Worm (Caenorhabditis elegans) whole organism, L2 larva: Measurements from ENCODE around the gene C16C8.14.

Experiments
- Y55F3AM.14 ChIP-seq: fragments of 200-800 bp; sonication (Bioruptor generic); optimal IDR thresholded peaks from 2 replicates; lab custom pipeline; 2018; ENCODE audit warnings: mild to moderate bottlenecking, missing genetic modification characterization, missing compliant biosample characterization
- aly-2 ChIP-seq: fragments of 150-350 bp; optimal IDR thresholded peaks from 2 replicates; lab custom pipeline; 2014; ENCODE audit warnings: missing biosample characterization, missing genetic modification characterization
- ama-1 ChIP-seq: fragments of 150-350 bp; optimal IDR thresholded peaks from 2 replicates; lab custom pipeline; 2018; ENCODE audit warnings: inconsistent platforms
- blmp-1 ChIP-seq: sonication (generic microtip); optimal IDR thresholded peaks from 2 replicates; lab custom pipeline; 2017; ENCODE audit warnings: missing genetic modification characterization, mild to moderate bottlenecking, missing compliant biosample characterization, antibody characterized with exemption, moderate library complexity; ENCODE audit not compliant: insufficient read depth
- ceh-16 ChIP-seq: fragments of 150-350 bp; optimal IDR thresholded peaks from 2 replicates; lab custom pipeline; 2014; ENCODE audit warnings: missing biosample characterization, missing genetic modification characterization
- ceh-82 ChIP-seq: fragments of 150-350 bp; optimal IDR thresholded peaks from 2 replicates; lab custom pipeline; 2014; ENCODE audit warnings: missing biosample characterization, missing genetic modification characterization
- crh-2 ChIP-seq: sonication (generic microtip); optimal IDR thresholded peaks from 2 replicates; lab custom pipeline; 2017; ENCODE audit warnings: missing biosample characterization, missing genetic modification characterization
- dmd-4 ChIP-seq: sonication (generic microtip); optimal IDR thresholded peaks from 2 replicates; lab custom pipeline; 2017; ENCODE audit warnings: missing biosample characterization, missing genetic modification characterization
- egl-27 ChIP-seq: sonication (generic microtip); optimal IDR thresholded peaks from 3 replicates; lab custom pipeline; 2017; ENCODE audit warnings: missing biosample characterization, missing genetic modification reagents, missing genetic modification characterization
- elt-1 ChIP-seq: fragments of 150-350 bp; optimal IDR thresholded peaks from 2 replicates; lab custom pipeline; 2014; ENCODE audit warnings: missing biosample characterization, missing genetic modification characterization
- elt-3 ChIP-seq: sonication (generic microtip); optimal IDR thresholded peaks from 2 replicates; lab custom pipeline; 2017; ENCODE audit warnings: missing biosample characterization, missing genetic modification characterization
- fos-1 ChIP-seq: fragments of 150-350 bp; optimal IDR thresholded peaks from 2 replicates; lab custom pipeline; 2014; ENCODE audit warnings: missing biosample characterization, missing genetic modification characterization
- gmeb-1 ChIP-seq: fragments of 150-350 bp; optimal IDR thresholded peaks from 2 replicates; lab custom pipeline; 2014; ENCODE audit warnings: missing biosample characterization, missing genetic modification characterization
- lin-11 ChIP-seq: fragments of 150-350 bp; sonication (generic microtip); optimal IDR thresholded peaks from 2 replicates; lab custom pipeline; 2014; ENCODE audit warnings: missing biosample characterization, missing genetic modification characterization, inconsistent platforms, mixed read lengths
- lin-13 ChIP-seq: fragments of 150-350 bp; optimal IDR thresholded peaks from 2 replicates; lab custom pipeline; 2014; ENCODE audit warnings: missing biosample characterization, missing genetic modification reagents, missing genetic modification characterization
- lsy-2 ChIP-seq, 2 experiments: fragments of 150-350 bp in 1 of 2; sonication (generic microtip) in 1 of 2; optimal IDR thresholded peaks; 2 replicates each; lab custom pipeline; 2014 to 2017; ENCODE audit warnings: missing biosample characterization in 2 of 2, missing genetic modification characterization in 2 of 2
- mab-5 ChIP-seq: fragments of 150-350 bp; optimal IDR thresholded peaks from 2 replicates; lab custom pipeline; 2014; ENCODE audit warnings: missing biosample characterization, missing genetic modification characterization
- mdl-1 ChIP-seq, 2 experiments: fragments of 150-350 bp in 1 of 2; sonication (generic microtip) in 1 of 2; optimal IDR thresholded peaks; 2 replicates each; lab custom pipeline; 2017; ENCODE audit warnings: missing biosample characterization in 2 of 2, missing genetic modification characterization in 2 of 2
- nhr-11 ChIP-seq: fragments of 150-350 bp; optimal IDR thresholded peaks from 2 replicates; lab custom pipeline; 2014; ENCODE audit warnings: missing biosample characterization, missing genetic modification characterization
- nhr-12 ChIP-seq: fragments of 150-350 bp; optimal IDR thresholded peaks from 2 replicates; lab custom pipeline; 2014; ENCODE audit warnings: missing biosample characterization, missing genetic modification characterization
- nhr-129 ChIP-seq: fragments of 150-350 bp; optimal IDR thresholded peaks from 2 replicates; lab custom pipeline; 2014; ENCODE audit warnings: missing biosample characterization, missing genetic modification characterization
- nhr-21 ChIP-seq: fragments of 150-350 bp; optimal IDR thresholded peaks from 2 replicates; lab custom pipeline; 2014; ENCODE audit warnings: missing biosample characterization, missing genetic modification characterization
- nhr-23 ChIP-seq: fragments of 150-350 bp; optimal IDR thresholded peaks from 2 replicates; lab custom pipeline; 2014; ENCODE audit warnings: missing biosample characterization, missing genetic modification reagents, missing genetic modification characterization
- nhr-25 ChIP-seq: fragments of 150-350 bp; sonication (generic microtip); optimal IDR thresholded peaks from 3 replicates; lab custom pipeline; 2014; ENCODE audit warnings: missing biosample characterization, missing genetic modification characterization
- nhr-6 ChIP-seq: fragments of 150-350 bp; optimal IDR thresholded peaks from 2 replicates; lab custom pipeline; 2014; ENCODE audit warnings: missing biosample characterization, missing genetic modification characterization
- nhr-77 ChIP-seq: fragments of 150-350 bp; optimal IDR thresholded peaks from 2 replicates; lab custom pipeline; 2014; ENCODE audit warnings: missing biosample characterization, missing genetic modification characterization
- peb-1 ChIP-seq: fragments of 150-350 bp; optimal IDR thresholded peaks from 2 replicates; lab custom pipeline; 2014; ENCODE audit warnings: missing biosample characterization, missing genetic modification characterization
- sem-4 ChIP-seq: fragments of 150-350 bp; optimal IDR thresholded peaks from 2 replicates; lab custom pipeline; 2014; ENCODE audit warnings: missing biosample characterization, missing genetic modification reagents, missing genetic modification characterization
- skn-1 ChIP-seq: sonication (generic microtip); optimal IDR thresholded peaks from 2 replicates; lab custom pipeline; 2017; ENCODE audit warnings: missing biosample characterization, missing genetic modification characterization
- sma-3 ChIP-seq: sonication (generic microtip); optimal IDR thresholded peaks from 2 replicates; lab custom pipeline; 2016; ENCODE audit warnings: missing genetic modification reagents, missing genetic modification characterization, missing compliant biosample characterization
- sma-9 ChIP-seq, 2 experiments: fragments of 150-350 bp in 1 of 2; sonication (generic microtip) in 1 of 2; optimal IDR thresholded peaks; 2 replicates each; lab custom pipeline; 2014 to 2016; ENCODE audit warnings: missing genetic modification characterization in 2 of 2, mild to moderate bottlenecking in 1 of 2, missing biosample characterization in 1 of 2, missing compliant biosample characterization in 1 of 2, missing genetic modification reagents in 1 of 2, moderate library complexity in 1 of 2
- snpc-4 ChIP-seq: fragments of 150-350 bp; optimal IDR thresholded peaks from 2 replicates; lab custom pipeline; 2014; ENCODE audit warnings: missing biosample characterization, missing genetic modification characterization
- unc-39 ChIP-seq: fragments of 150-350 bp; optimal IDR thresholded peaks from 2 replicates; lab custom pipeline; 2014; ENCODE audit warnings: missing biosample characterization, missing genetic modification characterization
- unc-55 ChIP-seq: fragments of 150-350 bp; sonication (generic microtip); optimal IDR thresholded peaks from 3 replicates; lab custom pipeline; 2014; ENCODE audit warnings: missing biosample characterization, missing genetic modification reagents, missing genetic modification characterization
- unc-62 ChIP-seq: fragments of 150-350 bp; optimal IDR thresholded peaks from 2 replicates; lab custom pipeline; 2014; ENCODE audit warnings: missing biosample characterization, missing genetic modification reagents, missing genetic modification characterization
- ztf-1 ChIP-seq: fragments of 200-800 bp; sonication (Bioruptor generic); conservative IDR thresholded peaks from 2 replicates; pipeline ENCODE4 v1.3.6; 2022; ENCODE audit warnings: missing genetic modification characterization, missing compliant biosample characterization
- ztf-4 ChIP-seq: fragments of 150-350 bp; optimal IDR thresholded peaks from 2 replicates; lab custom pipeline; 2014; ENCODE audit warnings: missing biosample characterization, missing genetic modification characterization

Gene C16C8.14

ce11 chrII:3434893-3435503 lies 14.6 kb upstream of the C16C8.14 start:
- no peak for TF ChIP-seq elt-1 (tag; lab: Kevin White, UChicago)
- peak; percentile 67 for TF ChIP-seq snpc-4 (tag; lab: Kevin White, UChicago)
- peak; percentile 26 for TF ChIP-seq nhr-25

ce11 chrII:3436412-3436811 lies 13.2 kb upstream of the C16C8.14 start, which contains the start of gene skpo-2:
skpo-2 (minus strand) TSS chrII:3436512.
- TF ChIP-seq nhr-12 (tag; lab: Kevin White, UChicago) (no peak), aly-2 (tag; lab: Kevin White, UChicago) (no peak), ceh-82 (tag; lab: Kevin White, UChicago) (no peak), unc-62 (no peak), unc-39 (tag; lab: Kevin White, UChicago) (no peak), dmd-4 (tag; lab: Kevin White, UChicago) (no peak), skn-1 (tag; lab: Kevin White, UChicago) (no peak), nhr-6 (tag; lab: Kevin White, UChicago) (no peak), elt-3 (tag; lab: Kevin White, UChicago) (no peak), nhr-77 (no peak), ama-1 (no peak), nhr-21 (no peak), ceh-16 (tag; lab: Kevin White, UChicago) (no peak), sma-9 (GFP tag; optimal IDR thresholded peaks at IDR 0.05; lab: Kevin White, UChicago) (no peak), sma-9 (tag; optimal IDR thresholded peaks at IDR 0.05; lab: Kevin White, UChicago) (no peak), ztf-1 (no peak), fos-1 (tag; lab: Kevin White, UChicago) (no peak)

DNA sequence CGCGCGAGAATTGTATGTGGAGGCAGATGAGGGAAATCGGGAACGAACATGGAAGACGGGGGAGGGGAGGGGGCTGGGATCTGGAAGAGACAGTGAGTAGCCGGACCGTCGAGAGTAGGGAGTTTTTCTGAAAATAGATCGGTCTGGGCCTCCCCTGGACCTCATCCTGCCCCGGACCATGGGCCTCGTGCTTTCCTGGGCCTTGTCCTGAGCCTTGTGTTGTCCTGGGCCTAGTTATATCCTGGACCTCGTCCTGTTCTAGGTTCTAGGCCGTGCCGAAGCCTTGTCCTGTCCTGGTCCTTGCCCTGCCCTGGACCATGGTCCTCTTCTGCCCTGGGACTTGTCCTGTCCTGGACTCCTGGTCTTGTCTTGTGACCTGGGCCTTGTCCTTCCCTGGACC lies 12.2 kb upstream of the C16C8.14 start:
- TF ChIP-seq nhr-23 (tag; lab: Kevin White, UChicago): no peak
- no peak for TF ChIP-seq mab-5
- no peak for TF ChIP-seq elt-1 (tag; lab: Kevin White, UChicago)
- no peak for TF ChIP-seq ztf-1
- TF ChIP-seq unc-39 (tag; lab: Kevin White, UChicago): no peak
- TF ChIP-seq lin-11 (tag; lab: Kevin White, UChicago): no peak

DNA sequence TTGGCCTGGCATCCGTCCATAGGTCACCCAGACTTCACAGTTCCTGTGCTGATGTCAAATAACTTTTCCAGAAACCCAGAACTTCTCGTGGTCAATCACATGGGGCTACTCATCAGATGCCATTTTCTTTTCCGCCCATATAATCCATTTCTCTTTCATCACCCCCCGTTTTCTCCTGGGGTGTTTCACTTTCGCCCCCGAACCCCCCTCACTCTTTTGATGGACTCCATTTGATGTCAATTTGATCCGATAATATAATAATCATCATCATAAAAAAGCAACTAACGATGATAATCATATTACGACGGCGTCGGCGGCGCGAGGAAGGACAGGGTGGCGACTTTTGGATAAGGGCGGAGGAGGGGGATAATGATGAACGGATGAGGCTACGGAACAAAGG lies 11.3 kb upstream of the C16C8.14 start:
- no peak for TF ChIP-seq egl-27 (tag; lab: Kevin White, UChicago)
- TF ChIP-seq blmp-1 (tag; lab: Kevin White, UChicago): peak; percentile 39

ce11 chrII:3439244-3439698 lies 10.3 kb upstream of the C16C8.14 start:
- TF ChIP-seq gmeb-1 (tag; lab: Kevin White, UChicago) (peak; percentile 46), skn-1 (tag; lab: Kevin White, UChicago) (no peak), ztf-1 (no peak), ceh-16 (tag; lab: Kevin White, UChicago) (no peak), fos-1 (tag; lab: Kevin White, UChicago) (peak; percentile 64), nhr-23 (tag; lab: Kevin White, UChicago) (no peak), nhr-129 (tag; lab: Kevin White, UChicago) (peak; percentile 12), nhr-11 (no peak), elt-1 (tag; lab: Kevin White, UChicago) (no peak), lin-13 (GFP tag; lab: Kevin White, UChicago) (peak; percentile 27), mdl-1 (tag; optimal IDR thresholded peaks at IDR 0.05; lab: Kevin White, UChicago) (no peak), peb-1 (no peak), unc-55 (GFP tag; lab: Kevin White, UChicago) (no peak), nhr-12 (tag; lab: Kevin White, UChicago) (no peak), crh-2 (tag; lab: Kevin White, UChicago) (peak; percentile 29), nhr-21 (peak; percentile 6), egl-27 (tag; lab: Kevin White, UChicago) (peak; percentile 7), ztf-4 (tag; lab: Kevin White, UChicago) (no peak), sma-3 (GFP tag; lab: Kevin White, UChicago) (peak; percentile 68), sma-9 (GFP tag; optimal IDR thresholded peaks at IDR 0.05; lab: Kevin White, UChicago) (peak; percentile 16), sma-9 (tag; optimal IDR thresholded peaks at IDR 0.05; lab: Kevin White, UChicago) (no peak), sem-4 (tag; lab: Kevin White, UChicago) (no peak), unc-39 (tag; lab: Kevin White, UChicago) (no peak), dmd-4 (tag; lab: Kevin White, UChicago) (no peak), Y55F3AM.14 (GFP tag; lab: Kevin White, UChicago) (no peak), nhr-77 (no peak), lsy-2 (tag; optimal IDR thresholded peaks at IDR 0.05; lab: Kevin White, UChicago) (no peak)
